Worm (Caenorhabditis elegans) whole organism, L4 larva: ENCODE measurements around the gene nhr-31.

Experiments used
- D1046.2 ChIP-seq: fragments of 200-800 bp; sonication (Bioruptor generic); IDR thresholded peaks from 2 replicates; pipeline ENCODE4 v1.3.6; 2022; ENCODE audit warnings: missing genetic modification characterization, missing compliant biosample characterization
- F49E8.2 ChIP-seq: sonication (generic microtip); optimal IDR thresholded peaks from 2 replicates; lab custom pipeline; 2016; ENCODE audit warnings: missing compliant biosample characterization, mild to moderate bottlenecking, missing genetic modification characterization, borderline replicate concordance
- T20F7.1 ChIP-seq: fragments of 200-800 bp; sonication (Bioruptor generic); optimal IDR thresholded peaks from 2 replicates; lab custom pipeline; 2018; ENCODE audit warnings: mild to moderate bottlenecking, missing genetic modification characterization, missing compliant biosample characterization
- Y105C5A.15 ChIP-seq: fragments of 200-800 bp; sonication (Bioruptor generic); IDR thresholded peaks from 2 replicates; pipeline ENCODE4 v1.3.6; 2022; ENCODE audit warnings: missing genetic modification characterization, missing compliant biosample characterization
- Y5F2A.4 ChIP-seq: fragments of 200-800 bp; sonication (Bioruptor generic); optimal IDR thresholded peaks from 2 replicates; lab custom pipeline; 2018; ENCODE audit warnings: mild to moderate bottlenecking, missing genetic modification characterization, missing compliant biosample characterization
- ZK337.2 ChIP-seq: fragments of 200-800 bp; sonication (Bioruptor generic); IDR thresholded peaks from 2 replicates; pipeline ENCODE4 v1.3.6; 2022; ENCODE audit warnings: missing genetic modification reagents, missing genetic modification characterization, missing compliant biosample characterization
- attf-4 ChIP-seq: sonication (generic microtip); optimal IDR thresholded peaks from 3 replicates; lab custom pipeline; 2017; ENCODE audit warnings: missing biosample characterization, missing genetic modification characterization
- ceh-28 ChIP-seq: fragments of 150-350 bp; optimal IDR thresholded peaks from 2 replicates; lab custom pipeline; 2014; ENCODE audit warnings: missing biosample characterization, missing genetic modification reagents, missing genetic modification characterization
- ceh-32 ChIP-seq: sonication (generic microtip); optimal IDR thresholded peaks from 2 replicates; lab custom pipeline; 2016; ENCODE audit warnings: mild to moderate bottlenecking, missing genetic modification characterization, missing compliant biosample characterization; ENCODE audit not compliant: poor library complexity
- ceh-44 ChIP-seq: fragments of 200-800 bp; sonication (Bioruptor generic); IDR thresholded peaks from 2 replicates; pipeline ENCODE4 v1.3.6; 2022; ENCODE audit warnings: missing genetic modification reagents, missing genetic modification characterization, missing compliant biosample characterization
- ceh-62 ChIP-seq: sonication (generic microtip); optimal IDR thresholded peaks from 2 replicates; lab custom pipeline; 2017; ENCODE audit warnings: missing biosample characterization, missing genetic modification characterization
- ces-1 ChIP-seq: fragments of 150-350 bp; sonication (generic microtip); optimal IDR thresholded peaks from 4 replicates; lab custom pipeline; 2014; ENCODE audit warnings: missing biosample characterization, missing genetic modification reagents, missing genetic modification characterization
- cey-2 ChIP-seq: sonication (generic microtip); optimal IDR thresholded peaks from 3 replicates; lab custom pipeline; 2017; ENCODE audit warnings: missing genetic modification characterization, mild to moderate bottlenecking, missing compliant biosample characterization, antibody characterized with exemption, borderline replicate concordance; ENCODE audit not compliant: insufficient read depth
- daf-19 ChIP-seq: fragments of 200-800 bp; sonication (Bioruptor generic); conservative IDR thresholded peaks from 2 replicates; pipeline ENCODE4 v1.3.6; 2022; ENCODE audit warnings: missing genetic modification characterization, missing compliant biosample characterization
- dmd-8 ChIP-seq: fragments of 200-800 bp; sonication (Bioruptor generic); IDR thresholded peaks from 2 replicates; pipeline ENCODE4 v1.3.6; 2022; ENCODE audit warnings: missing genetic modification characterization, missing compliant biosample characterization
- dmd-9 ChIP-seq: fragments of 200-800 bp; sonication (Bioruptor generic); IDR thresholded peaks from 2 replicates; pipeline ENCODE4 v1.3.6; 2022; ENCODE audit warnings: missing genetic modification reagents, missing genetic modification characterization, missing compliant biosample characterization
- dpl-1 ChIP-seq: fragments of 150-350 bp; optimal IDR thresholded peaks from 2 replicates; lab custom pipeline; 2014; ENCODE audit warnings: missing biosample characterization, missing genetic modification reagents, missing genetic modification characterization
- duxl-1 ChIP-seq: sonication (generic microtip); optimal IDR thresholded peaks from 2 replicates; lab custom pipeline; 2016; ENCODE audit warnings: mild to moderate bottlenecking, missing genetic modification characterization, moderate library complexity, missing compliant biosample characterization; ENCODE audit not compliant: poor library complexity
- egl-43 ChIP-seq: fragments of 200-800 bp; sonication (Bioruptor generic); IDR thresholded peaks from 2 replicates; pipeline ENCODE4 v1.3.6; 2022; ENCODE audit warnings: missing genetic modification reagents, missing genetic modification characterization, missing compliant biosample characterization
- hif-1 ChIP-seq, 2 experiments: sonication (generic microtip); optimal IDR thresholded peaks; 2 replicates each; lab custom pipeline; 2016 to 2017; ENCODE audit warnings: missing compliant biosample characterization in 2 of 2, missing genetic modification characterization in 2 of 2, missing genetic modification reagents in 2 of 2, missing genotype in 2 of 2, mild to moderate bottlenecking in 1 of 2
- lim-7 ChIP-seq: fragments of 200-800 bp; sonication (Bioruptor generic); IDR thresholded peaks from 2 replicates; pipeline ENCODE4 v1.3.6; 2022; ENCODE audit warnings: missing genetic modification characterization, missing compliant biosample characterization
- lin-15B ChIP-seq: fragments of 150-350 bp; sonication (generic microtip); optimal IDR thresholded peaks from 3 replicates; lab custom pipeline; 2014; ENCODE audit warnings: missing biosample characterization, missing genetic modification characterization
- lin-38 ChIP-seq: fragments of 200-800 bp; sonication (Bioruptor generic); IDR thresholded peaks from 2 replicates; pipeline ENCODE4 v1.3.6; 2022; ENCODE audit warnings: missing genetic modification reagents, missing genetic modification characterization, missing compliant biosample characterization
- lin-39 ChIP-seq: fragments of 150-350 bp; optimal IDR thresholded peaks from 2 replicates; lab custom pipeline; 2014; ENCODE audit warnings: missing biosample characterization, missing genetic modification reagents, missing genetic modification characterization
- lir-3 ChIP-seq: sonication (generic microtip); optimal IDR thresholded peaks from 2 replicates; lab custom pipeline; 2016; ENCODE audit warnings: mild to moderate bottlenecking, missing genetic modification characterization, missing compliant biosample characterization
- madf-9 ChIP-seq: fragments of 200-800 bp; sonication (Bioruptor generic); conservative IDR thresholded peaks from 2 replicates; pipeline ENCODE4 v1.3.6; 2022; ENCODE audit warnings: missing genetic modification reagents, missing genetic modification characterization, missing compliant biosample characterization
- mdl-1 ChIP-seq, 2 experiments: fragments of 150-350 bp in 1 of 2; sonication (generic microtip) in 1 of 2; optimal IDR thresholded peaks; 2 replicates each; lab custom pipeline; 2014 to 2017; ENCODE audit warnings: missing biosample characterization in 2 of 2, missing genetic modification characterization in 2 of 2
- mdt-29 ChIP-seq: fragments of 200-800 bp; sonication (Bioruptor generic); IDR thresholded peaks from 2 replicates; pipeline ENCODE4 v1.3.6; 2022; ENCODE audit warnings: missing genetic modification reagents, missing genetic modification characterization, missing compliant biosample characterization
- mes-2 ChIP-seq: sonication (generic microtip); optimal IDR thresholded peaks from 2 replicates; lab custom pipeline; 2016; ENCODE audit warnings: missing genotype, mild to moderate bottlenecking, missing genetic modification characterization, missing compliant biosample characterization; ENCODE audit not compliant: poor library complexity, severe bottlenecking
- mxl-2 ChIP-seq: fragments of 200-800 bp; sonication (Bioruptor generic); conservative IDR thresholded peaks from 2 replicates; pipeline ENCODE4 v1.3.6; 2022; ENCODE audit warnings: missing genetic modification reagents, missing genetic modification characterization, missing compliant biosample characterization
- nhr-10 ChIP-seq: fragments of 150-350 bp; optimal IDR thresholded peaks from 2 replicates; lab custom pipeline; 2014; ENCODE audit warnings: missing biosample characterization, missing genetic modification characterization
- nhr-11 ChIP-seq: fragments of 150-350 bp; optimal IDR thresholded peaks from 2 replicates; lab custom pipeline; 2014; ENCODE audit warnings: missing biosample characterization, missing genetic modification characterization
- nhr-111 ChIP-seq: fragments of 200-800 bp; sonication (Bioruptor generic); optimal IDR thresholded peaks from 2 replicates; lab custom pipeline; 2018; ENCODE audit warnings: mild to moderate bottlenecking, missing genetic modification characterization, missing compliant biosample characterization
- nhr-41 ChIP-seq: fragments of 200-800 bp; sonication (Bioruptor generic); IDR thresholded peaks from 2 replicates; pipeline ENCODE4 v1.3.6; 2022; ENCODE audit warnings: missing genetic modification reagents, missing genetic modification characterization, missing compliant biosample characterization
- nhr-42 ChIP-seq: fragments of 200-800 bp; sonication (Bioruptor generic); IDR thresholded peaks from 2 replicates; pipeline ENCODE4 v1.3.6; 2022; ENCODE audit warnings: missing genetic modification characterization, missing compliant biosample characterization
- nhr-6 ChIP-seq: fragments of 150-350 bp; optimal IDR thresholded peaks from 2 replicates; lab custom pipeline; 2014; ENCODE audit warnings: missing biosample characterization, missing genetic modification characterization
- nhr-76 ChIP-seq: fragments of 150-350 bp; optimal IDR thresholded peaks from 2 replicates; lab custom pipeline; 2014; ENCODE audit warnings: missing biosample characterization, missing genetic modification characterization
- nhr-77 ChIP-seq: fragments of 150-350 bp; optimal IDR thresholded peaks from 2 replicates; lab custom pipeline; 2014; ENCODE audit warnings: missing biosample characterization, missing genetic modification characterization
- pha-4 ChIP-seq, 2 experiments: fragments of 150-350 bp in 1 of 2; fragments of 200-800 bp in 1 of 2; sonication (Bioruptor generic) in 1 of 2; IDR thresholded peaks in 1 of 2; optimal IDR thresholded peaks in 1 of 2; 2 replicates each; pipeline versions ENCODE4 v1.3.6 to Lab custom; 2014 to 2022; ENCODE audit warnings: missing genetic modification characterization in 2 of 2, missing genetic modification reagents in 2 of 2, missing biosample characterization in 1 of 2, missing compliant biosample characterization in 1 of 2
- saeg-2 ChIP-seq: fragments of 200-800 bp; sonication (Bioruptor generic); IDR thresholded peaks from 2 replicates; pipeline ENCODE4 v1.3.6; 2022; ENCODE audit warnings: missing genetic modification reagents, missing genetic modification characterization, missing compliant biosample characterization
- skn-1 ChIP-seq: fragments of 150-350 bp; optimal IDR thresholded peaks from 2 replicates; lab custom pipeline; 2014; ENCODE audit warnings: missing biosample characterization, missing genetic modification characterization
- snpc-1.2 ChIP-seq: fragments of 200-800 bp; sonication (Bioruptor generic); IDR thresholded peaks from 2 replicates; pipeline ENCODE4 v1.3.6; 2022; ENCODE audit warnings: missing genetic modification reagents, missing genetic modification characterization, missing compliant biosample characterization
- snpc-4 ChIP-seq: fragments of 150-350 bp; optimal IDR thresholded peaks from 2 replicates; lab custom pipeline; 2014; ENCODE audit warnings: missing biosample characterization, missing genetic modification characterization
- spr-1 ChIP-seq: sonication (generic microtip); optimal IDR thresholded peaks from 2 replicates; lab custom pipeline; 2016; ENCODE audit warnings: mild to moderate bottlenecking, missing genetic modification characterization, missing compliant biosample characterization
- spr-3 ChIP-seq: fragments of 200-800 bp; sonication (Bioruptor generic); optimal IDR thresholded peaks from 2 replicates; lab custom pipeline; 2018; ENCODE audit warnings: mild to moderate bottlenecking, missing genetic modification characterization, missing compliant biosample characterization
- tag-97 ChIP-seq: fragments of 200-800 bp; sonication (Bioruptor generic); IDR thresholded peaks from 2 replicates; pipeline ENCODE4 v1.3.6; 2022; ENCODE audit warnings: missing genetic modification characterization, missing compliant biosample characterization
- unc-130 ChIP-seq: sonication (generic microtip); optimal IDR thresholded peaks from 2 replicates; lab custom pipeline; 2016; ENCODE audit warnings: missing genetic modification reagents, missing genetic modification characterization, missing compliant biosample characterization
- zag-1 ChIP-seq: fragments of 150-350 bp; optimal IDR thresholded peaks from 2 replicates; lab custom pipeline; 2014; ENCODE audit warnings: missing biosample characterization, missing genetic modification characterization
- zfp-2 ChIP-seq: sonication (generic microtip); optimal IDR thresholded peaks from 2 replicates; lab custom pipeline; 2016; ENCODE audit warnings: mild to moderate bottlenecking, missing genetic modification characterization, missing compliant biosample characterization
- ztf-11 ChIP-seq: fragments of 150-350 bp; optimal IDR thresholded peaks from 2 replicates; lab custom pipeline; 2014; ENCODE audit warnings: missing biosample characterization, missing genetic modification characterization

nhr-31 gene

DNA sequence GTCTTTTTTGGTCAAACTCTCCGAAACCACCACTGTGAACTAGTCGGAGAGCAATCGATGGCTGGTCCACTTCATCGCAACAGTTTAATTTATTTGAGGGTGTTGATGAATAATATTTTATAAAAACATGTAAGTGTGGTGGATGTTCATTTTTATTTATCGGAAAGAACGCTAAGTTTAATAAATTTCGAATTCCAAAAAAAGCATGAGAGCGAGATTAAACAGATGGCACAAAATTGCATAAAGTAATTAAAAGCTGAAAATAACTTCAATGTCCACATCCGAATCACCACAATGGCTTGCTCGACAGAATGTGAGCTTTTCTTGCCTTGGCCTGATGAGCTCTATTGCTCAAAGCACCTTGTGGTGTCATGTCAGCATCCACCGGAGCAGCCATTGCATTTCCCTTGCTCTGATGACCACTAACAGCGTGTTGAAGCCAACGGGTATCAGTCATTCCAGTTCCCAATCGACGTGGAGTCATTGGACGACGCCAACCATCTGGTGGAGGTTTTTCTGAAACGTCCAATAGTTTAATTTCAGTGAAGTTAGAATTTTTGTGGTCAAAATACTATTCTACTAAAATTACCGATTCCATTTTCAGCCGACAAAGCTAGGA, 45.5 kb downstream of the nhr-31 start (continued):
- TF ChIP-seq daf-19 (GFP tag; lab: Robert Waterston, UW) (no peak), cey-2 (tag; lab: Kevin White, UChicago) (no peak), lim-7 (GFP tag; lab: Robert Waterston, UW) (no peak), snpc-4 (no peak), nhr-42 (GFP tag; lab: Robert Waterston, UW) (peak; percentile 59), nhr-76 (tag; lab: Kevin White, UChicago) (no peak), Y105C5A.15 (GFP tag; lab: Robert Waterston, UW) (no peak), duxl-1 (tag; lab: Kevin White, UChicago) (peak; percentile 47), ztf-11 (tag; lab: Kevin White, UChicago) (no peak), Y5F2A.4 (GFP tag; lab: Kevin White, UChicago) (no peak), ceh-44 (GFP tag; lab: Robert Waterston, UW) (no peak), F49E8.2 (tag; lab: Kevin White, UChicago) (no peak), ZK337.2 (no peak), dmd-8 (GFP tag; lab: Robert Waterston, UW) (no peak), saeg-2 (no peak), nhr-6 (no peak), ceh-32 (tag; lab: Kevin White, UChicago) (no peak), mdl-1 (tag; optimal IDR thresholded peaks at IDR 0.05; lab: Kevin White, UChicago) (no peak), nhr-10 (tag; lab: Kevin White, UChicago) (no peak), lir-3 (no peak), mdt-29 (GFP tag; lab: Robert Waterston, UW) (no peak), D1046.2 (no peak), hif-1 (tag; optimal IDR thresholded peaks at IDR 0.05; lab: Kevin White, UChicago) (no peak), ces-1 (no peak), nhr-11 (tag; lab: Kevin White, UChicago) (no peak), zag-1 (no peak), skn-1 (tag; lab: Kevin White, UChicago) (no peak), spr-1 (tag; lab: Kevin White, UChicago) (peak; percentile 31), lin-38 (GFP tag; lab: Robert Waterston, UW) (peak; percentile 47), nhr-111 (GFP tag; lab: Kevin White, UChicago) (peak; percentile 21), lin-15B (tag; lab: Kevin White, UChicago) (no peak), ceh-62 (no peak), tag-97 (GFP tag; lab: Robert Waterston, UW) (no peak), attf-4 (tag; lab: Kevin White, UChicago) (no peak), dmd-9 (GFP tag; lab: Robert Waterston, UW) (0 out of 2 replicates have a peak, but pooled peaks have one; percentile 46), T20F7.1 (GFP tag; lab: Kevin White, UChicago) (no peak), mes-2 (tag; lab: Kevin White, UChicago) (peak; percentile 16), spr-3 (GFP tag; lab: Kevin White, UChicago) (no peak), ceh-28 (no peak), zfp-2 (tag; lab: Kevin White, UChicago) (no peak), pha-4 (GFP tag; IDR thresholded peaks at IDR 0.05; lab: Robert Waterston, UW) (peak; percentile 34; the same call in 1 of the 2 replicates), pha-4 (tag; optimal IDR thresholded peaks at IDR 0.05; lab: Kevin White, UChicago) (no peak), snpc-1.2 (GFP tag; lab: Robert Waterston, UW) (no peak), mxl-2 (no peak), nhr-41 (no peak), nhr-77 (no peak), unc-130 (GFP tag; lab: Kevin White, UChicago) (peak; percentile 25), dpl-1 (GFP tag; lab: Kevin White, UChicago) (no peak), egl-43 (GFP tag; lab: Robert Waterston, UW) (no peak; the same call in 1 of the 2 replicates), madf-9 (GFP tag; lab: Robert Waterston, UW) (no peak), lin-39 (tag; lab: Kevin White, UChicago) (no peak)
